Fruit fly (Drosophila melanogaster) whole organism, pupa: Measurements from ENCODE around the gene HDAC4.

Source experiments
- CG10348 ChIP-seq: fragments of 200-800 bp; sonication (Bioruptor generic); IDR thresholded peaks from 2 replicates; pipeline ENCODE4 v1.3.6; 2022; ENCODE audit warnings: missing biosample characterization, missing genetic modification characterization
- CG14655 ChIP-seq: fragments of 200-800 bp; sonication (Bioruptor generic); optimal IDR thresholded peaks from 3 replicates; lab custom pipeline; 2017; ENCODE audit warnings: mild to moderate bottlenecking, missing biosample characterization, missing genetic modification reagents, missing genetic modification characterization
- CG15710 ChIP-seq: fragments of 200-800 bp; sonication (Bioruptor generic); optimal IDR thresholded peaks from 2 replicates; lab custom pipeline; 2018; ENCODE audit warnings: missing biosample characterization, mild to moderate bottlenecking, missing genetic modification characterization, moderate library complexity
- CG17806 ChIP-seq: fragments of 200-800 bp; sonication (Bioruptor generic); optimal IDR thresholded peaks from 2 replicates; lab custom pipeline; 2018; ENCODE audit warnings: missing biosample characterization, mild to moderate bottlenecking, missing genetic modification characterization, moderate library complexity
- CG4496 ChIP-seq: fragments of 200-800 bp; sonication (Bioruptor generic); IDR thresholded peaks from 3 replicates; pipeline ENCODE4 v1.3.6; 2022; ENCODE audit warnings: missing biosample characterization, missing genetic modification characterization
- CG8159 ChIP-seq: fragments of 200-800 bp; sonication (Bioruptor generic); optimal IDR thresholded peaks from 3 replicates; lab custom pipeline; 2018; ENCODE audit warnings: missing biosample characterization, mild to moderate bottlenecking, missing genetic modification characterization, moderate library complexity
- CG8301 ChIP-seq: fragments of 200-800 bp; sonication (Bioruptor generic); optimal IDR thresholded peaks from 2 replicates; lab custom pipeline; 2018; ENCODE audit warnings: missing biosample characterization, mild to moderate bottlenecking, missing genetic modification characterization
- CG9948 ChIP-seq: fragments of 200-800 bp; sonication (Bioruptor generic); optimal IDR thresholded peaks from 2 replicates; lab custom pipeline; 2018; ENCODE audit warnings: missing biosample characterization, mild to moderate bottlenecking, missing genetic modification characterization, moderate library complexity
- EcR ChIP-seq: fragments of 200-800 bp; sonication (Bioruptor generic); optimal IDR thresholded peaks from 3 replicates; lab custom pipeline; 2019; ENCODE audit warnings: missing biosample characterization, missing genetic modification characterization, mild to moderate bottlenecking, moderate library complexity, missing genetic modification reagents
- Ets98B ChIP-seq: fragments of 200-800 bp; sonication (Bioruptor generic); IDR thresholded peaks from 2 replicates; pipeline ENCODE4 v1.3.6; 2022; ENCODE audit warnings: missing biosample characterization, missing genetic modification characterization
- gl ChIP-seq: fragments of 200-800 bp; sonication (Bioruptor generic); optimal IDR thresholded peaks from 2 replicates; lab custom pipeline; 2018; ENCODE audit warnings: missing biosample characterization, mild to moderate bottlenecking, missing genetic modification characterization
- rn ChIP-seq: fragments of 200-800 bp; sonication (Bioruptor generic); IDR thresholded peaks from 2 replicates; pipeline ENCODE4 v1.3.6; 2022; ENCODE audit warnings: missing biosample characterization, missing genetic modification characterization

- TF ChIP-seq CG8159 (tag; lab: Kevin White, UChicago) (no peak), Ets98B (GFP tag; lab: Robert Waterston, UW) (no peak), EcR (GFP tag; lab: Kevin White, UChicago) (no peak), rn (GFP tag; lab: Robert Waterston, UW) (no peak), CG10348 (GFP tag; lab: Robert Waterston, UW) (no peak), gl (no peak), CG14655 (GFP tag; lab: Kevin White, UChicago) (no peak), CG15710 (no peak), CG17806 (tag; lab: Kevin White, UChicago) (no peak), CG9948 (no peak), CG8301 (tag; lab: Kevin White, UChicago) (no peak), CG4496 (GFP tag; lab: Robert Waterston, UW) (no peak)
These were observed 18.0 kb upstream of the HDAC4 start, which contains the start of gene IP3K2 for dm6 chrX:13303527-13303655.
